Fruit fly (Drosophila melanogaster) whole organism, adult: ENCODE data around the gene Arpc1.
A peak's percentile ranks its signal among the peaks of the same experiment; 100 is the strongest.

Experiments
- CG7045 ChIP-seq: fragments of 200-800 bp; sonication (Bioruptor generic); optimal IDR thresholded peaks from 2 replicates; lab custom pipeline; 2017; ENCODE audit warnings: missing biosample characterization, mild to moderate bottlenecking, missing genetic modification characterization
- Clk ChIP-seq: fragments of 200-800 bp; sonication (Bioruptor generic); optimal IDR thresholded peaks from 2 replicates; lab custom pipeline; 2017; ENCODE audit warnings: missing biosample characterization, missing genetic modification characterization
- Hr96 ChIP-seq: fragments of 200-800 bp; sonication (Bioruptor generic); optimal IDR thresholded peaks from 2 replicates; lab custom pipeline; 2016; ENCODE audit warnings: missing biosample characterization, missing genetic modification characterization
- kay ChIP-seq: fragments of 200-800 bp; sonication (Bioruptor generic); peaks from one replicate; lab custom pipeline; 2016; ENCODE audit warnings: missing biosample characterization, missing genetic modification characterization, borderline replicate concordance
- ovo ChIP-seq: fragments of 200-800 bp; sonication (Bioruptor generic); optimal IDR thresholded peaks from 2 replicates; lab custom pipeline; 2016; ENCODE audit warnings: missing biosample characterization, missing genetic modification characterization
- toe ChIP-seq: fragments of 200-800 bp; sonication (Bioruptor generic); optimal IDR thresholded peaks from 2 replicates; lab custom pipeline; 2016; ENCODE audit warnings: missing biosample characterization, missing genetic modification characterization

dm6 chr2L:13845178-13845577 is 15.6 kb upstream of the Arpc1 start, which contains the start of gene CG8997:
- TF ChIP-seq ovo (GFP tag; lab: Kevin White, UChicago) (no peak), CG7045 (GFP tag; lab: Kevin White, UChicago) (no peak), Hr96 (GFP tag; lab: Kevin White, UChicago) (no peak), kay (GFP tag; lab: Kevin White, UChicago) (peak; percentile 75), Clk (no peak), toe (no peak)
